Worm (Caenorhabditis elegans) whole organism, young adult: ENCODE data around the gene nsy-1.

ENCODE experiments used
- C17E4.6 ChIP-seq: fragments of 200-800 bp; sonication (Bioruptor generic); IDR thresholded peaks from 2 replicates; pipeline ENCODE4 v1.3.6; 2022; ENCODE audit warnings: missing genetic modification reagents, missing genetic modification characterization, missing compliant biosample characterization
- F37B4.10 ChIP-seq: fragments of 200-800 bp; sonication (Bioruptor generic); IDR thresholded peaks from 2 replicates; pipeline ENCODE4 v1.3.6; 2022; ENCODE audit warnings: missing genetic modification characterization, missing compliant biosample characterization
- atf-7 ChIP-seq: sonication (generic microtip); optimal IDR thresholded peaks from 2 replicates; lab custom pipeline; 2017; ENCODE audit warnings: mild to moderate bottlenecking, missing genetic modification characterization, missing compliant biosample characterization
- efl-1 ChIP-seq: fragments of 150-350 bp; optimal IDR thresholded peaks from 2 replicates; lab custom pipeline; 2014; ENCODE audit warnings: missing biosample characterization, missing genetic modification reagents, missing genetic modification characterization
- sptf-2 ChIP-seq: fragments of 200-800 bp; sonication (Bioruptor generic); optimal IDR thresholded peaks from 2 replicates; lab custom pipeline; 2018; ENCODE audit warnings: mild to moderate bottlenecking, missing genetic modification characterization, missing compliant biosample characterization
- ztf-3 ChIP-seq: fragments of 200-800 bp; sonication (Bioruptor generic); optimal IDR thresholded peaks from 2 replicates; lab custom pipeline; 2018; ENCODE audit warnings: mild to moderate bottlenecking, missing genetic modification characterization, missing compliant biosample characterization

- no peak for TF ChIP-seq efl-1 (GFP tag; lab: Kevin White, UChicago)
- no peak for TF ChIP-seq C17E4.6
- no peak for TF ChIP-seq F37B4.10 (GFP tag; lab: Robert Waterston, UW)
- TF ChIP-seq ztf-3 (GFP tag; lab: Kevin White, UChicago), result no peak
- TF ChIP-seq sptf-2, result no peak
- no peak for TF ChIP-seq atf-7 (tag; lab: Kevin White, UChicago)
Measured at ce11 chrII:5050776-5051175, 28.2 kb downstream of the nsy-1 start.
